Fruit fly (Drosophila melanogaster) Kc167 (cell line): ENCODE data around the gene CG7453.

Experiments used
- h ChIP-seq: fragments of >200 bp; optimal IDR thresholded peaks from 3 replicates; lab custom pipeline; 2018; ENCODE audit warnings: missing external identifiers
- psq ChIP-seq: fragments of >200 bp; optimal IDR thresholded peaks from 2 replicates; lab custom pipeline; 2017; ENCODE audit warnings: missing external identifiers

DNA sequence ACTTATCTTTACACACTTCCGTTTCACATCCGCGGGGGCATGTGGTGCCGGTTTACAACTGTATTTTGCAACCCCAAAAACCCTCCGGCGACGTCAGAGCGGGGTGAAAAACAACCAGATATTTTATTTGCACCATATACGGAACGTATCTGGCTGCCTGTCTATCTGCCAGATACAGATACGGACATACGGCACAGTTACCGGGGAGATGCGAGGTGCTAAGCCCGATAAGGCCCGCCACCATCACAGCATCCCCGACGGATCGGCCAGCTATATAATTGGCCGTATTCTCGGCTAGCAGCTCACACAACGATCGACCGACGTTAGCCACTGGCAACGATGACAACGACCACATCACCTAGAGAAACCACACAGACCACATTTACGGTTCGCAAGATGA, 33.0 kb downstream of the CG7453 start, which contains the start of gene Mur18B:
- TF ChIP-seq psq (lab: Kevin White, UChicago) (no peak), h (lab: Kevin White, UChicago) (no peak)
